Fruit fly (Drosophila melanogaster): ENCODE measurements around the gene CG5577.
A peak's percentile ranks its signal among the peaks of the same experiment; 100 is the strongest.

Gene CG5577

dm6 chr3L:17822784-17823383 lies 18.3 kb downstream of the CG5577 start, which contains the start of the genes Ir75c and Grd:
Gene Ir75c (minus strand): TSS chr3L:17822834.
Gene Grd (plus strand): TSS chr3L:17823333.
- 0 out of 2 replicates have a peak, but pooled peaks have one; percentile 7 for TF ChIP-seq CG3847 (GFP tag; IDR thresholded peaks at IDR 0.05)
- TF ChIP-seq Ets65A (GFP tag): peak; percentile 25
- TF ChIP-seq CG2712 (tag; optimal IDR thresholded peaks at IDR 0.05): no peak
- no peak for TF ChIP-seq nau (GFP tag; optimal IDR thresholded peaks at IDR 0.05)
- no peak for TF ChIP-seq Stat92E (GFP tag; optimal IDR thresholded peaks at IDR 0.05)
- no peak for TF ChIP-seq CG9727 (GFP tag; optimal IDR thresholded peaks at IDR 0.05)
- TF ChIP-seq ewg (GFP tag; optimal IDR thresholded peaks at IDR 0.05): peak; percentile 55
- TF ChIP-seq scrt (GFP tag; optimal IDR thresholded peaks at IDR 0.05): peak; percentile 87
- no peak for TF ChIP-seq CHES-1-like (GFP tag; optimal IDR thresholded peaks at IDR 0.05)
- 0 out of 3 replicates have a peak, but pooled peaks have one; percentile 24 for TF ChIP-seq hb (GFP tag; IDR thresholded peaks at IDR 0.05; ENCODE audit: partially characterized antibody)

- no peak for TF ChIP-seq onecut (GFP tag; IDR thresholded peaks at IDR 0.05)
- no peak for TF ChIP-seq CG11456 (GFP tag; IDR thresholded peaks at IDR 0.05)
- no peak for TF ChIP-seq Sox102F (GFP tag; optimal IDR thresholded peaks at IDR 0.05)
- no peak for TF ChIP-seq CG18011 (GFP tag; optimal IDR thresholded peaks at IDR 0.05)
- no peak for TF ChIP-seq luna (GFP tag; optimal IDR thresholded peaks at IDR 0.05)
- no peak for TF ChIP-seq Fer3 (tag; optimal IDR thresholded peaks at IDR 0.05)
- TF ChIP-seq trh (GFP tag; optimal IDR thresholded peaks at IDR 0.05): no peak
- TF ChIP-seq CG31224 (GFP tag; IDR thresholded peaks at IDR 0.05): no peak
- no peak for TF ChIP-seq CG7928 (GFP tag; optimal IDR thresholded peaks at IDR 0.05)
- TF ChIP-seq Side (GFP tag; optimal IDR thresholded peaks at IDR 0.05): no peak
- TF ChIP-seq CG17568 (GFP tag; optimal IDR thresholded peaks at IDR 0.05): no peak
- TF ChIP-seq CG16779 (GFP tag; IDR thresholded peaks at IDR 0.05): no peak
Observed at dm6 chr3L:17820093-17820492, 21.1 kb downstream of the CG5577 start, which contains the start of gene Ir75b. Gene Ir75b (minus strand): TSS chr3L:17820193.

dm6 chr3L:17817821-17818220 lies 23.4 kb downstream of the CG5577 start, which contains the start of gene Ir75a:
Gene Ir75a (minus strand): TSS chr3L:17817921.
- TF ChIP-seq pb (GFP tag; optimal IDR thresholded peaks at IDR 0.05) (no peak), tx (GFP tag; optimal IDR thresholded peaks at IDR 0.05) (no peak), crc (GFP tag; optimal IDR thresholded peaks at IDR 0.05) (no peak), oc (tag; optimal IDR thresholded peaks at IDR 0.05) (no peak), Poxn (GFP tag; IDR thresholded peaks at IDR 0.05) (no peak), Fer3 (tag; optimal IDR thresholded peaks at IDR 0.05) (no peak), CrebB (tag; optimal IDR thresholded peaks at IDR 0.05) (no peak), ara (GFP tag; IDR thresholded peaks at IDR 0.05) (no peak), Elba2 (GFP tag; optimal IDR thresholded peaks at IDR 0.05) (no peak), kni (GFP tag; optimal IDR thresholded peaks at IDR 0.05) (no peak), E2f1 (GFP tag; IDR thresholded peaks at IDR 0.05) (no peak), exex (tag; optimal IDR thresholded peaks at IDR 0.05) (no peak), lmd (GFP tag; IDR thresholded peaks at IDR 0.05) (no peak)

dm6 chr3L:17814036-17814435 lies 27.2 kb downstream of the CG5577 start, which contains the start of gene Cln3:
Gene Cln3 (minus strand): TSS chr3L:17814119.
- TF ChIP-seq exex (tag; optimal IDR thresholded peaks at IDR 0.05) (peak; percentile 93), chinmo (GFP tag; IDR thresholded peaks at IDR 0.05; ENCODE audit: partially characterized antibody) (0 out of 4 replicates have a peak, but pooled peaks have one; percentile 10), CG34376 (GFP tag; optimal IDR thresholded peaks at IDR 0.05) (peak; percentile 96), cwo (GFP tag; optimal IDR thresholded peaks at IDR 0.05) (peak; percentile 16), bsh (GFP tag; optimal IDR thresholded peaks at IDR 0.05) (no peak), CG18599 (GFP tag; optimal IDR thresholded peaks at IDR 0.05) (peak; percentile 20), Nf-YB (GFP tag; optimal IDR thresholded peaks at IDR 0.05) (no peak), scrt (GFP tag; optimal IDR thresholded peaks at IDR 0.05) (peak; percentile 15), Hmr (GFP tag; optimal IDR thresholded peaks at IDR 0.05) (peak; percentile 27), GATAe (GFP tag; conservative IDR thresholded peaks at IDR 0.05) (peak; percentile 78), dm (GFP tag; optimal IDR thresholded peaks at IDR 0.05) (no peak), Hey (tag; optimal IDR thresholded peaks at IDR 0.05) (peak; percentile 9), Hand (GFP tag; optimal IDR thresholded peaks at IDR 0.05) (peak; percentile 16), CG15514 (GFP tag; optimal IDR thresholded peaks at IDR 0.05) (peak; percentile 10)

Measured in whole organism, embryonic.